Worm (Caenorhabditis elegans): ENCODE data around the gene adm-4.
A peak's percentile ranks its signal among the peaks of the same experiment; 100 is the strongest.

adm-4 gene

ce11 chrX:7794306-7794743 lies 3.8 kb downstream of the adm-4 start (continued):
- TF ChIP-seq Y79H2A.3 (GFP tag; conservative IDR thresholded peaks at IDR 0.05) (0 out of 2 replicates have a peak, but pooled peaks have one; percentile 48), tbx-9 (tag; optimal IDR thresholded peaks at IDR 0.05; ENCODE audit: borderline replicate concordance) (no peak), him-1 (tag; optimal IDR thresholded peaks at IDR 0.05) (peak; percentile 79), hmg-1.2 (GFP tag; IDR thresholded peaks at IDR 0.05) (peak; percentile 72), lin-35 (GFP tag; optimal IDR thresholded peaks at IDR 0.05) (peak in 1 of 3 experiments; percentile 59), die-1 (tag; optimal IDR thresholded peaks at IDR 0.05) (peak; percentile 92), nhr-90 (tag; optimal IDR thresholded peaks at IDR 0.05) (peak; percentile 76), snpc-1.3 (tag; optimal IDR thresholded peaks at IDR 0.05; ENCODE audit: insufficient read depth) (peak; percentile 50), atf-7 (tag; optimal IDR thresholded peaks at IDR 0.05) (peak; percentile 13), ceh-27 (GFP tag; optimal IDR thresholded peaks at IDR 0.05) (peak; percentile 27), ceh-40 (GFP tag; IDR thresholded peaks at IDR 0.05) (peak; percentile 42; the same call in 1 of the 2 replicates), cebp-1 (GFP tag; IDR thresholded peaks at IDR 0.05) (peak; percentile 63; the same call in 1 of the 2 replicates), cebp-1 (tag; optimal IDR thresholded peaks at IDR 0.05) (peak; percentile 70), B0035.1 (tag; optimal IDR thresholded peaks at IDR 0.05) (peak; percentile 59), attf-3 (GFP tag; conservative IDR thresholded peaks at IDR 0.05) (no peak), F10E7.11 (tag; optimal IDR thresholded peaks at IDR 0.05) (peak; percentile 15), mes-4 (tag; optimal IDR thresholded peaks at IDR 0.05) (peak; percentile 79)

ce11 chrX:7793377-7794041 lies 4.6 kb downstream of the adm-4 start, which contains the start of gene ZK154.6:
TSS of gene ZK154.6 (minus strand) at chrX:7793563.
- peak; percentile 18 for TF ChIP-seq ZK185.1 (tag; optimal IDR thresholded peaks at IDR 0.05; ENCODE audit: poor library complexity, severe bottlenecking)
- TF ChIP-seq lin-26 (GFP tag; IDR thresholded peaks at IDR 0.05): no peak
- no peak for TF ChIP-seq mcd-1 (GFP tag; IDR thresholded peaks at IDR 0.05)
- TF ChIP-seq cebp-1 (GFP tag; IDR thresholded peaks at IDR 0.05): peak; percentile 86
- peak; percentile 97 for TF ChIP-seq cebp-1 (tag; optimal IDR thresholded peaks at IDR 0.05)
- no peak for TF ChIP-seq Y53G8AR.9 (GFP tag; conservative IDR thresholded peaks at IDR 0.05)
- TF ChIP-seq lin-40 (tag; optimal IDR thresholded peaks at IDR 0.05): no peak
- no peak for TF ChIP-seq egl-44 (GFP tag; IDR thresholded peaks at IDR 0.05)
- no peak for TF ChIP-seq nfya-1 (tag; optimal IDR thresholded peaks at IDR 0.05; ENCODE audit: borderline replicate concordance, insufficient read depth)
- TF ChIP-seq rcor-1 (GFP tag; IDR thresholded peaks at IDR 0.05): no peak
- no peak for TF ChIP-seq bed-1 (GFP tag; IDR thresholded peaks at IDR 0.05)
- no peak for TF ChIP-seq gei-17 (GFP tag; optimal IDR thresholded peaks at IDR 0.05)
- TF ChIP-seq mxl-1 (tag; optimal IDR thresholded peaks at IDR 0.05): no peak
- TF ChIP-seq pha-4 (tag; optimal IDR thresholded peaks at IDR 0.05): no peak
- TF ChIP-seq D2030.7 (GFP tag; IDR thresholded peaks at IDR 0.05): no peak
- TF ChIP-seq F52B5.7 (tag; optimal IDR thresholded peaks at IDR 0.05): no peak
- no peak for TF ChIP-seq B0035.1 (tag; optimal IDR thresholded peaks at IDR 0.05)
- no peak for TF ChIP-seq hlh-26 (GFP tag; conservative IDR thresholded peaks at IDR 0.05)
- no peak for TF ChIP-seq nfyb-1 (GFP tag; IDR thresholded peaks at IDR 0.05)
- TF ChIP-seq F49E8.2 (tag; optimal IDR thresholded peaks at IDR 0.05; ENCODE audit: insufficient read depth): no peak
- peak; percentile 50; the same call in 1 of the 2 replicates for TF ChIP-seq hmg-1.2 (GFP tag; IDR thresholded peaks at IDR 0.05)
- no peak for TF ChIP-seq ceh-100 (GFP tag; IDR thresholded peaks at IDR 0.05)
- no peak for TF ChIP-seq sdz-38 (tag; optimal IDR thresholded peaks at IDR 0.05)

All from whole organism, young adult.